Fruit fly (Drosophila melanogaster): ENCODE measurements around the gene CG34452.

Gene CG34452

dm6 chr3L:15702191-15702590 lies 14.5 kb upstream of the CG34452 start:
- TF ChIP-seq Hr39 (optimal IDR thresholded peaks at IDR 0.05) (no peak), HmgD (GFP tag; optimal IDR thresholded peaks at IDR 0.05) (no peak), vvl (GFP tag; IDR thresholded peaks at IDR 0.05) (peak; percentile 66), usp (GFP tag; optimal IDR thresholded peaks at IDR 0.05) (no peak), Ets97D (GFP tag; optimal IDR thresholded peaks at IDR 0.05) (no peak), CG10267 (tag; optimal IDR thresholded peaks at IDR 0.05) (no peak), lola (GFP tag; optimal IDR thresholded peaks at IDR 0.05) (no peak), CG2202 (tag; optimal IDR thresholded peaks at IDR 0.05) (no peak), CG30020 (tag; optimal IDR thresholded peaks at IDR 0.05) (no peak), crol (GFP tag; IDR thresholded peaks at IDR 0.05) (peak; percentile 28; the same call in 1 of the 2 replicates), oc (tag; optimal IDR thresholded peaks at IDR 0.05) (peak; percentile 94), abd-A (tag; optimal IDR thresholded peaks at IDR 0.05) (peak; percentile 19), CG4854 (GFP tag; optimal IDR thresholded peaks at IDR 0.05) (no peak), CG7745 (tag; optimal IDR thresholded peaks at IDR 0.05) (peak; percentile 86), CG12769 (tag; optimal IDR thresholded peaks at IDR 0.05) (peak; percentile 1), chinmo (GFP tag; IDR thresholded peaks at IDR 0.05; ENCODE audit: partially characterized antibody) (0 out of 4 replicates have a peak, but pooled peaks have one; percentile 51), Awh (GFP tag; IDR thresholded peaks at IDR 0.05) (peak; percentile 60; the same call in 1 of the 2 replicates), kni (GFP tag; optimal IDR thresholded peaks at IDR 0.05) (peak; percentile 18), pum (GFP tag; optimal IDR thresholded peaks at IDR 0.05) (no peak)

- TF ChIP-seq tx (GFP tag; optimal IDR thresholded peaks at IDR 0.05) (no peak), zen (tag; optimal IDR thresholded peaks at IDR 0.05) (peak; percentile 73), pfk (GFP tag; optimal IDR thresholded peaks at IDR 0.05) (no peak), CoRest (tag; optimal IDR thresholded peaks at IDR 0.05) (peak; percentile 60), CG16815 (GFP tag; optimal IDR thresholded peaks at IDR 0.05) (peak; percentile 81), wor (GFP tag; IDR thresholded peaks at IDR 0.05) (no peak), Lpt (GFP tag; optimal IDR thresholded peaks at IDR 0.05) (no peak), CG8388 (GFP tag; optimal IDR thresholded peaks at IDR 0.05) (peak; percentile 66), CG30403 (GFP tag; optimal IDR thresholded peaks at IDR 0.05) (peak; percentile 36), stc (GFP tag; IDR thresholded peaks at IDR 0.05) (no peak), CG3407 (GFP tag; optimal IDR thresholded peaks at IDR 0.05) (peak; percentile 25), CG13775 (GFP tag; optimal IDR thresholded peaks at IDR 0.05) (peak; percentile 76), unpg (GFP tag; optimal IDR thresholded peaks at IDR 0.05) (peak; percentile 45), CG4424 (GFP tag; optimal IDR thresholded peaks at IDR 0.05) (peak; percentile 49), CG10959 (GFP tag; IDR thresholded peaks at IDR 0.05) (peak; percentile 46; the same call in 1 of the 2 replicates), Hmr (GFP tag; optimal IDR thresholded peaks at IDR 0.05) (no peak), CG17802 (tag; optimal IDR thresholded peaks at IDR 0.05) (no peak), CG32767 (GFP tag; IDR thresholded peaks at IDR 0.05) (peak; percentile 23; the same call in 1 of the 2 replicates), Gug (GFP tag; IDR thresholded peaks at IDR 0.05) (no peak), fd96Cb (tag; optimal IDR thresholded peaks at IDR 0.05) (no peak), CG10654 (GFP tag; optimal IDR thresholded peaks at IDR 0.05) (no peak), CG18262 (tag; optimal IDR thresholded peaks at IDR 0.05) (peak; percentile 83), dpn (GFP tag; optimal IDR thresholded peaks at IDR 0.05) (no peak), Hr39 (optimal IDR thresholded peaks at IDR 0.05) (no peak), sisA (GFP tag; IDR thresholded peaks at IDR 0.05) (no peak), cas (GFP tag; IDR thresholded peaks at IDR 0.05) (no peak), CG10543 (GFP tag; optimal IDR thresholded peaks at IDR 0.05) (no peak), CG8478 (optimal IDR thresholded peaks at IDR 0.05) (no peak), Usf (GFP tag; optimal IDR thresholded peaks at IDR 0.05) (peak; percentile 14), CG7963 (GFP tag; IDR thresholded peaks at IDR 0.05; ENCODE audit: partially characterized antibody) (no peak), cwo (GFP tag; optimal IDR thresholded peaks at IDR 0.05) (no peak), CG17328 (GFP tag; IDR thresholded peaks at IDR 0.05) (peak; percentile 25; the same call in 1 of the 2 replicates)
Observed at dm6 chr3L:15700338-15700966, 12.8 kb upstream of the CG34452 start.
